Fruit fly (Drosophila melanogaster) whole organism, prepupa: ENCODE results near the gene CG9018.

Experiments
- CG11294 ChIP-seq: fragments of 200-800 bp; sonication (Bioruptor generic); IDR thresholded peaks from 2 replicates; pipeline ENCODE4 v1.3.6; 2022; ENCODE audit warnings: missing biosample characterization, missing genetic modification characterization
- CG11762 ChIP-seq: fragments of 200-800 bp; sonication (Bioruptor generic); optimal IDR thresholded peaks from 3 replicates; lab custom pipeline; 2016; ENCODE audit warnings: missing biosample characterization, missing genetic modification characterization; ENCODE audit not compliant: insufficient read depth
- CG11902 ChIP-seq: fragments of 200-800 bp; sonication (Bioruptor generic); optimal IDR thresholded peaks from 3 replicates; lab custom pipeline; 2016; ENCODE audit warnings: missing biosample characterization, missing genetic modification characterization
- CG15336 ChIP-seq: fragments of 200-800 bp; sonication (Bioruptor generic); IDR thresholded peaks from 2 replicates; pipeline ENCODE4 v1.3.6; 2022; ENCODE audit warnings: missing biosample characterization, missing genetic modification characterization
- CG1621 ChIP-seq: fragments of 200-800 bp; sonication (Bioruptor generic); optimal IDR thresholded peaks from 3 replicates; lab custom pipeline; 2018; ENCODE audit warnings: missing biosample characterization, mild to moderate bottlenecking, missing genetic modification characterization
- CG3032 ChIP-seq: fragments of 200-800 bp; optimal IDR thresholded peaks from 2 replicates; lab custom pipeline; 2019; ENCODE audit warnings: missing biosample characterization, mild to moderate bottlenecking, missing genetic modification characterization, moderate library complexity
- CG31627 ChIP-seq: fragments of 200-800 bp; sonication (Bioruptor generic); optimal IDR thresholded peaks from 3 replicates; lab custom pipeline; 2016; ENCODE audit warnings: missing biosample characterization, missing genetic modification characterization
- CG34406 ChIP-seq: fragments of 200-800 bp; sonication (Bioruptor generic); optimal IDR thresholded peaks from 3 replicates; lab custom pipeline; 2016; ENCODE audit warnings: missing biosample characterization, missing genetic modification characterization
- CG3919 ChIP-seq: fragments of 200-800 bp; sonication (Bioruptor generic); optimal IDR thresholded peaks from 3 replicates; lab custom pipeline; 2016; ENCODE audit warnings: missing biosample characterization, missing genetic modification characterization
- CG4318 ChIP-seq: fragments of 200-800 bp; sonication (Bioruptor generic); optimal IDR thresholded peaks from 3 replicates; lab custom pipeline; 2017; ENCODE audit warnings: missing biosample characterization, mild to moderate bottlenecking, missing genetic modification characterization
- CG6276 ChIP-seq: fragments of 200-800 bp; sonication (Bioruptor generic); optimal IDR thresholded peaks from 2 replicates; lab custom pipeline; 2017; ENCODE audit warnings: missing biosample characterization, mild to moderate bottlenecking, missing genetic modification characterization
- CG6854 ChIP-seq: fragments of 200-800 bp; sonication (Bioruptor generic); optimal IDR thresholded peaks from 2 replicates; lab custom pipeline; 2017; ENCODE audit warnings: missing biosample characterization, mild to moderate bottlenecking, missing genetic modification characterization
- CG8119 ChIP-seq: fragments of 200-800 bp; sonication (Bioruptor generic); IDR thresholded peaks from 3 replicates; pipeline ENCODE4 v1.3.6; 2022; ENCODE audit warnings: missing biosample characterization, missing genetic modification characterization
- CG8632 ChIP-seq: fragments of 200-800 bp; sonication (Bioruptor generic); optimal IDR thresholded peaks from 3 replicates; lab custom pipeline; 2016; ENCODE audit warnings: missing biosample characterization, missing genetic modification characterization
- CG9139 ChIP-seq: fragments of 200-800 bp; sonication (Bioruptor generic); optimal IDR thresholded peaks from 3 replicates; lab custom pipeline; 2017; ENCODE audit warnings: missing biosample characterization, mild to moderate bottlenecking, missing genetic modification characterization
- Eip75B ChIP-seq: fragments of 200-800 bp; sonication (Bioruptor generic); optimal IDR thresholded peaks from 3 replicates; lab custom pipeline; 2016; ENCODE audit warnings: missing biosample characterization, missing genetic modification characterization
- Eip78C ChIP-seq: fragments of 200-800 bp; sonication (Bioruptor generic); peaks from one replicate; lab custom pipeline; 2016; ENCODE audit warnings: missing biosample characterization, missing genetic modification characterization
- Ets21C ChIP-seq: fragments of 200-800 bp; sonication (Bioruptor generic); optimal IDR thresholded peaks from 3 replicates; lab custom pipeline; 2016; ENCODE audit warnings: missing biosample characterization, missing genetic modification characterization
- Gug ChIP-seq: fragments of 200-800 bp; sonication (Bioruptor generic); IDR thresholded peaks from 2 replicates; pipeline ENCODE4 v1.3.6; 2022; ENCODE audit warnings: missing biosample characterization, missing genetic modification characterization
- Hr38 ChIP-seq: sonication (Bioruptor generic); optimal IDR thresholded peaks from 2 replicates; lab custom pipeline; 2016; ENCODE audit warnings: missing biosample characterization, missing genetic modification characterization
- Hr39 ChIP-seq: fragments of 200-800 bp; sonication (Bioruptor generic); optimal IDR thresholded peaks from 2 replicates; lab custom pipeline; 2016; ENCODE audit warnings: missing biosample characterization, missing genetic modification characterization
- Lpt ChIP-seq: fragments of 200-800 bp; sonication (Bioruptor generic); optimal IDR thresholded peaks from 3 replicates; lab custom pipeline; 2016; ENCODE audit warnings: missing biosample characterization, missing genetic modification characterization
- OdsH ChIP-seq: fragments of 200-800 bp; sonication (Bioruptor generic); optimal IDR thresholded peaks from 3 replicates; lab custom pipeline; 2016; ENCODE audit warnings: missing biosample characterization, missing genetic modification characterization
- Smox ChIP-seq: fragments of 200-800 bp; sonication (Bioruptor generic); optimal IDR thresholded peaks from 3 replicates; lab custom pipeline; 2016; ENCODE audit warnings: missing biosample characterization, missing genetic modification characterization
- Sox102F ChIP-seq: fragments of 200-800 bp; sonication (Bioruptor generic); optimal IDR thresholded peaks from 2 replicates; lab custom pipeline; 2016; ENCODE audit warnings: missing biosample characterization, mild to moderate bottlenecking, missing genetic modification characterization
- Sox14 ChIP-seq: fragments of 200-800 bp; sonication (Bioruptor generic); optimal IDR thresholded peaks from 3 replicates; lab custom pipeline; 2016; ENCODE audit warnings: missing biosample characterization, missing genetic modification characterization
- Sox15 ChIP-seq: fragments of 200-800 bp; sonication (Bioruptor generic); optimal IDR thresholded peaks from 3 replicates; lab custom pipeline; 2016; ENCODE audit warnings: missing biosample characterization, missing genetic modification characterization
- acj6 ChIP-seq: fragments of 200-800 bp; sonication (Bioruptor generic); optimal IDR thresholded peaks from 3 replicates; lab custom pipeline; 2016; ENCODE audit warnings: missing biosample characterization, missing genetic modification characterization
- cyc ChIP-seq: fragments of 200-800 bp; sonication (Bioruptor generic); optimal IDR thresholded peaks from 3 replicates; lab custom pipeline; 2016; ENCODE audit warnings: missing biosample characterization, missing genetic modification characterization
- dac ChIP-seq: fragments of 200-800 bp; sonication (Bioruptor generic); optimal IDR thresholded peaks from 2 replicates; lab custom pipeline; 2017; ENCODE audit warnings: missing biosample characterization, mild to moderate bottlenecking, missing genetic modification characterization
- dsx ChIP-seq: fragments of 200-800 bp; optimal IDR thresholded peaks from 3 replicates; lab custom pipeline; 2019; ENCODE audit warnings: missing biosample characterization, mild to moderate bottlenecking, missing genetic modification characterization, moderate library complexity; ENCODE audit not compliant: poor library complexity, severe bottlenecking
- eg ChIP-seq: fragments of 200-800 bp; sonication (Bioruptor generic); IDR thresholded peaks from 3 replicates; pipeline ENCODE4 v1.3.6; 2022; ENCODE audit warnings: missing biosample characterization, missing genetic modification characterization
- esn ChIP-seq: fragments of 200-800 bp; sonication (Bioruptor generic); optimal IDR thresholded peaks from 2 replicates; lab custom pipeline; 2016; ENCODE audit warnings: missing biosample characterization, mild to moderate bottlenecking, missing genetic modification characterization, moderate library complexity
- fd59A ChIP-seq: fragments of 200-800 bp; sonication (Bioruptor generic); optimal IDR thresholded peaks from 2 replicates; lab custom pipeline; 2017; ENCODE audit warnings: missing biosample characterization, mild to moderate bottlenecking, missing genetic modification characterization, missing genetic modification reagents
- fd85E ChIP-seq: fragments of 200-800 bp; sonication (Bioruptor generic); optimal IDR thresholded peaks from 3 replicates; lab custom pipeline; 2016; ENCODE audit warnings: missing biosample characterization, missing genetic modification characterization
- fkh ChIP-seq: fragments of 200-800 bp; sonication (Bioruptor generic); optimal IDR thresholded peaks from 3 replicates; lab custom pipeline; 2017; ENCODE audit warnings: missing biosample characterization, mild to moderate bottlenecking, missing genetic modification characterization, moderate library complexity
- lz ChIP-seq: fragments of 200-800 bp; sonication (Bioruptor generic); optimal IDR thresholded peaks from 3 replicates; lab custom pipeline; 2016; ENCODE audit warnings: missing biosample characterization, missing genetic modification characterization
- net ChIP-seq: fragments of 200-800 bp; sonication (Bioruptor generic); optimal IDR thresholded peaks from 3 replicates; lab custom pipeline; 2016; ENCODE audit warnings: missing biosample characterization, missing genetic modification characterization
- pdm3 ChIP-seq: fragments of 200-800 bp; sonication (Bioruptor generic); optimal IDR thresholded peaks from 3 replicates; lab custom pipeline; 2016; ENCODE audit warnings: missing biosample characterization, missing genetic modification characterization
- ss ChIP-seq, 2 experiments: fragments of 200-800 bp; sonication (Bioruptor generic); optimal IDR thresholded peaks; 2 replicates in 1 of 2; 3 replicates in 1 of 2; lab custom pipeline; 2017 to 2018; ENCODE audit warnings: mild to moderate bottlenecking in 2 of 2, missing biosample characterization in 2 of 2, missing genetic modification characterization in 2 of 2, moderate library complexity in 1 of 2
- svp ChIP-seq: fragments of 200-800 bp; sonication (Bioruptor generic); peaks from one replicate; lab custom pipeline; 2016; ENCODE audit warnings: missing biosample characterization, missing genetic modification characterization
- topi ChIP-seq: fragments of 200-800 bp; sonication (Bioruptor generic); optimal IDR thresholded peaks from 3 replicates; lab custom pipeline; 2016; ENCODE audit warnings: missing biosample characterization, missing genetic modification characterization
- vri ChIP-seq: fragments of 200-800 bp; sonication (Bioruptor generic); optimal IDR thresholded peaks from 3 replicates; lab custom pipeline; 2016; ENCODE audit warnings: missing biosample characterization, mild to moderate bottlenecking, missing genetic modification characterization

CG9018 gene

DNA sequence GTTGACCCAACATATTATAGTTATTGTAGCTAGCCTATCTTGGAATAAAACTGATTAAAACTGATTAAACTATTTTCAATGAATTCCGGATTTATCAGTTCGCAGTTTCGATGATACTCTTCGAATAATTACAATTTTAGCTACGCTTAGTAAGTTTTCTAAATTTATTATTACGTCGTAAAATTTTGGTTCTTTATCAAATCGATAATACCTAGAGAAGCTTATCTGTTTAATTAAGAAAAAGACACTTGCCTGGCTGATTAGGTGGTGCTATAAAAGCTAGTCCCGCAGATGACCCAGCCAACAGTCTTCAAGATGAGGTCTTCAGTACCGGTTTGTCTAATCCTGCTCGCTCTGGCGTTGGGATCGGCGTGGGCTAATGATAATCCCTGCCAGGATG is 31.6 kb upstream of the CG9018 start, which contains the start of gene CG32302:
Gene CG32302, plus strand, starts transcription at position 301 of the 400 bp plus-strand sequence.
- no peak for TF ChIP-seq Sox14 (GFP tag; lab: Kevin White, UChicago)
- no peak for TF ChIP-seq CG8632 (GFP tag; lab: Kevin White, UChicago)
- no peak for TF ChIP-seq Smox (GFP tag; lab: Kevin White, UChicago)
- TF ChIP-seq, all 60 proteins: peak for 0

DNA sequence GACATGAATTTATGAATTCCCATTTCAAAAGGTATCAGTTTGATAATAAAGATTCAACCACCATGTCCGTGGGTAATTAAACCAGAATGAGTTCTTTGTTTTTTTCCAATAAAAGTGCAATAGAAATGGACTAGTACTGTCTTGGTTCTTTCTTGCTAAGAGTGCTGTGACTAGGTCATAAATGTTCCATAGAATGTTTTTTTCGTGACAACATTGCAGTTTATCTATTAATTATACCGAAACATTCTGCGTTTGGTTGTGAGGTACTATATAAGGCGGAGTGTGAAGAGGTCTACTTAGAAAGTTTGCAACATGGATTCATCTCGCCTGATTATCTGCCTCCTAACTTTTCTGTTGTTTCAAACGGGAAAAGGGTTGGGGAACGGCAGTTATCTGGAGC is 30.7 kb upstream of the CG9018 start, which contains the start of gene obst-I:
Gene obst-I, plus strand, starts transcription at position 301 of the 400 bp plus-strand sequence.
- no peak for TF ChIP-seq Hr38
- no peak for TF ChIP-seq CG15336 (GFP tag; lab: Robert Waterston, UW)
- TF ChIP-seq CG3919 (GFP tag; lab: Kevin White, UChicago): no peak
- no peak for TF ChIP-seq acj6 (GFP tag; lab: Kevin White, UChicago)
- TF ChIP-seq Eip75B (GFP tag; lab: Kevin White, UChicago): no peak
- no peak for TF ChIP-seq CG1621 (tag; lab: Kevin White, UChicago)
- TF ChIP-seq CG6854 (GFP tag; lab: Kevin White, UChicago): no peak
- TF ChIP-seq CG9139 (GFP tag; lab: Kevin White, UChicago): no peak
- no peak for TF ChIP-seq CG11762 (GFP tag; lab: Kevin White, UChicago)
- TF ChIP-seq net (GFP tag; lab: Kevin White, UChicago): no peak

DNA sequence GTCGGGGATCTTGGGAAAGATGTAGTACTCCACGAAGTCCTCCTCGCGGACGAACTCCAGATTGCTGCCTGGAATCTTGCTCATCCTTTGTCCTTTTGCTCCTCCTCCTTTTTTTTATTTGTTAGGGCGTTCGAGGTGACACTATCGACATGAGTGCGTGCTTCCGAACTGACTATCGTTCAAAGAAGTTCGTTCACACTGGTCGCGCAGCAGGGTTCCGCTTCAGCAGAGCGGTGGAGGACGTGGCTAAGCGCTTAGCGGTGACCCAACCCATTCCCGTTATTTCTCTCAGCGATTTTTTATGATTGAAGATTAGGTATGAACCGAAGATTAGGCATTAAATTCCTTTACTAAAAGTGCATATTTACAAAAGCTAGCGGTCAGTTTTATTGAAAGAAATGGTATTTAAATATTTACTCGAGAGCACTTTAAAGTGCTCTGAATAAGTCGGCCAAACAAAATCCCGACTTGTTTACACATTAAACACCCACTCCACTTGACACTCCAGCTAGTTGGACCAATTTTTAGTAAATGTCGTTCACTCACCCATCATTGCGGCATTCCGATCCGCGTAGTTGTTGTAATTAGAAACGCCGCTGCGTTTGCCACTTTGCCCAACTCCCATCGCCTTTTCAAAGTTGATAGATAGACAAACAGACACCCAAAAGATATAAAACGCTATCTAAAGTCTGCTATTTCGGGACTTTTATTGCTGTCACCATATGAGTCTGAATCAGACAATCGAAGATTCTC is 29.0 kb upstream of the CG9018 start, which contains the start of the genes ecd and CG13806:
Gene ecd, minus strand, starts transcription at position 166 of the 753 bp plus-strand sequence.
Gene CG13806, plus strand, starts transcription at position 703 of the 753 bp plus-strand sequence.
- TF ChIP-seq CG31627 (GFP tag; lab: Kevin White, UChicago): peak; percentile 18
- TF ChIP-seq Ets21C: no peak
- no peak for TF ChIP-seq pdm3 (GFP tag; lab: Kevin White, UChicago)
- no peak for TF ChIP-seq CG6276 (GFP tag; lab: Kevin White, UChicago)
- no peak for TF ChIP-seq CG4318 (GFP tag; lab: Kevin White, UChicago)
- TF ChIP-seq svp: peak; percentile 26
- peak; percentile 87 for TF ChIP-seq Sox14 (GFP tag; lab: Kevin White, UChicago)
- TF ChIP-seq Hr38: no peak
- TF ChIP-seq fkh (GFP tag; lab: Kevin White, UChicago): peak; percentile 67
- peak; percentile 15 for TF ChIP-seq esn (GFP tag; lab: Kevin White, UChicago)
- TF ChIP-seq cyc (GFP tag; lab: Kevin White, UChicago): peak; percentile 2
- TF ChIP-seq lz (GFP tag; lab: Kevin White, UChicago): peak; percentile 30
- TF ChIP-seq eg: peak; percentile 36; the same call in 1 of the 3 replicates
- peak; percentile 25 for TF ChIP-seq Hr39 (GFP tag; lab: Kevin White, UChicago)
- no peak for TF ChIP-seq Gug (GFP tag; lab: Robert Waterston, UW)
- no peak; the same call in 1 of the 2 replicates for TF ChIP-seq CG11294 (GFP tag; lab: Robert Waterston, UW)

DNA sequence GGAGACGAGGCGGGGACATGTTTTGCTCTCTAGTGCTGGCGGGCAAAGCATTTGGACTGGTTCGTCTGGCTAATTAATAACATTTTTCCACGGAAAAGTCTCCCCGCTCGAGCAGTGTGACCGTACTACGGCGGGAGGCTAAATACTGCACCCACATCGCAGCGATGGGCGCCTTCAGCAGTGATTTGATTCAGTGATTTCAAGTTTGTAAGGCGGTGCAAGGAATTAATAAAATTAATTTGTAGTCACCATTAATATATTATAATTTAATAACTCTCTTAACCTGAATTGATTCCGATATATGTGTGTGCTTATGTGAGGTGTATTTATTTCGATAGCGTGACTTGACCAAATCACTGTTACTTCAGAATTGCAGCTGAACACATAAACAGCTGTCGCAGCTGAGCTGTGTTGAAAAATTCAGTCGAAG is 25.7 kb upstream of the CG9018 start, which contains the start of the genes oxt and CG13807:
Gene oxt, minus strand, starts transcription at position 150 of the 430 bp plus-strand sequence.
Gene CG13807, plus strand, starts transcription at position 405 of the 430 bp plus-strand sequence.
- TF ChIP-seq CG34406 (GFP tag; lab: Kevin White, UChicago) (peak; percentile 86), Lpt (GFP tag; lab: Kevin White, UChicago) (peak; percentile 70), acj6 (GFP tag; lab: Kevin White, UChicago) (peak; percentile 89), Eip78C (GFP tag; lab: Kevin White, UChicago) (peak; percentile 96), CG4318 (GFP tag; lab: Kevin White, UChicago) (peak; percentile 82), CG3032 (tag; lab: Kevin White, UChicago) (peak; percentile 91), CG11902 (peak; percentile 77), ss (GFP tag; optimal IDR thresholded peaks at IDR 0.05; lab: Kevin White, UChicago) (peak in 1 of 2 experiments; percentile 80), CG15336 (GFP tag; lab: Robert Waterston, UW) (peak; percentile 81), fd59A (peak; percentile 76), CG3919 (GFP tag; lab: Kevin White, UChicago) (peak; percentile 87), net (GFP tag; lab: Kevin White, UChicago) (peak; percentile 87), Sox102F (peak; percentile 83), pdm3 (GFP tag; lab: Kevin White, UChicago) (peak; percentile 87), vri (GFP tag; lab: Kevin White, UChicago) (no peak), dsx (GFP tag; lab: Kevin White, UChicago) (peak; percentile 81), dac (GFP tag; lab: Kevin White, UChicago) (peak; percentile 79), CG6276 (GFP tag; lab: Kevin White, UChicago) (no peak), CG8119 (peak; percentile 83), Eip75B (GFP tag; lab: Kevin White, UChicago) (peak; percentile 75), topi (peak; percentile 83), OdsH (GFP tag; lab: Kevin White, UChicago) (peak; percentile 88), Sox15 (GFP tag; lab: Kevin White, UChicago) (peak; percentile 85), CG11294 (GFP tag; lab: Robert Waterston, UW) (peak; percentile 84), svp (peak; percentile 93), fd85E (GFP tag; lab: Kevin White, UChicago) (no peak)
